Worm (Caenorhabditis elegans) whole organism, L1 larva: ENCODE results near the gene lsd-1.
A peak's percentile ranks its signal among the peaks of the same experiment; 100 is the strongest.

Experiments used
- C16A3.4 ChIP-seq: fragments of 150-350 bp; optimal IDR thresholded peaks from 2 replicates; lab custom pipeline; 2014; ENCODE audit warnings: missing biosample characterization, missing genetic modification characterization
- C34B4.2 ChIP-seq: sonication (generic microtip); optimal IDR thresholded peaks from 2 replicates; lab custom pipeline; 2017; ENCODE audit warnings: mild to moderate bottlenecking, missing genetic modification characterization, missing compliant biosample characterization
- F16B12.6 ChIP-seq: fragments of 150-350 bp; optimal IDR thresholded peaks from 2 replicates; lab custom pipeline; 2014; ENCODE audit warnings: missing biosample characterization, missing genetic modification characterization
- Y116A8C.19 ChIP-seq: sonication (generic microtip); optimal IDR thresholded peaks from 2 replicates; lab custom pipeline; 2016; ENCODE audit warnings: missing compliant biosample characterization, missing genetic modification characterization, borderline replicate concordance
- aha-1 ChIP-seq: fragments of 150-350 bp; optimal IDR thresholded peaks from 2 replicates; lab custom pipeline; 2014; ENCODE audit warnings: missing biosample characterization, missing genetic modification characterization
- alr-1 ChIP-seq: fragments of 200-800 bp; sonication (Bioruptor generic); optimal IDR thresholded peaks from 2 replicates; lab custom pipeline; 2018; ENCODE audit warnings: borderline replicate concordance, mild to moderate bottlenecking, missing genetic modification characterization, missing compliant biosample characterization
- ama-1 ChIP-seq: fragments of 150-350 bp; optimal IDR thresholded peaks from 2 replicates; lab custom pipeline; 2014
- blmp-1 ChIP-seq: fragments of 150-350 bp; optimal IDR thresholded peaks from 2 replicates; lab custom pipeline; 2014; ENCODE audit warnings: missing biosample characterization, missing genetic modification characterization
- ceh-63 ChIP-seq: fragments of 200-800 bp; sonication (Bioruptor generic); optimal IDR thresholded peaks from 2 replicates; lab custom pipeline; 2018; ENCODE audit warnings: mild to moderate bottlenecking, missing genetic modification characterization, missing compliant biosample characterization
- ceh-82 ChIP-seq, 3 experiments: fragments of 150-350 bp in 1 of 3; sonication (generic microtip) in 2 of 3; optimal IDR thresholded peaks; 2 replicates each; lab custom pipeline; 2014 to 2017; ENCODE audit warnings: missing biosample characterization in 3 of 3, missing genetic modification characterization in 3 of 3
- ceh-88 ChIP-seq: fragments of 200-800 bp; sonication (Bioruptor generic); IDR thresholded peaks from 2 replicates; pipeline ENCODE4 v1.3.6; 2022; ENCODE audit warnings: missing genetic modification characterization, missing compliant biosample characterization
- ces-1 ChIP-seq: fragments of 150-350 bp; optimal IDR thresholded peaks from 2 replicates; lab custom pipeline; 2014; ENCODE audit warnings: missing biosample characterization, missing genetic modification reagents, missing genetic modification characterization
- dpl-1 ChIP-seq, 3 experiments: fragments of 150-350 bp in 2 of 3; sonication (generic microtip) in 1 of 3; optimal IDR thresholded peaks; 2 replicates each; lab custom pipeline; 2014 to 2017; ENCODE audit warnings: missing biosample characterization in 3 of 3, missing genetic modification characterization in 3 of 3, missing genetic modification reagents in 3 of 3
- dsc-1 ChIP-seq: sonication (generic microtip); optimal IDR thresholded peaks from 2 replicates; lab custom pipeline; 2016; ENCODE audit warnings: mild to moderate bottlenecking, missing genetic modification characterization, missing compliant biosample characterization
- efl-1 ChIP-seq, 4 experiments: fragments of 150-350 bp; optimal IDR thresholded peaks in 3 of 4; peaks in 1 of 4; 1 replicate in 1 of 4; 2 replicates in 3 of 4; lab custom pipeline; 2014; ENCODE audit warnings: missing biosample characterization in 2 of 4, missing genetic modification characterization in 2 of 4, missing genetic modification reagents in 2 of 4
- efl-3 ChIP-seq: fragments of 200-800 bp; sonication (Bioruptor generic); optimal IDR thresholded peaks from 2 replicates; lab custom pipeline; 2018; ENCODE audit warnings: mild to moderate bottlenecking, missing genetic modification characterization, missing compliant biosample characterization
- elt-3 ChIP-seq, 6 experiments: fragments of 150-350 bp in 1 of 6; sonication (generic microtip); optimal IDR thresholded peaks; 2 replicates each; lab custom pipeline; 2017 to 2018; ENCODE audit warnings: missing biosample characterization in 6 of 6, missing genetic modification characterization in 6 of 6, inconsistent platforms in 1 of 6
- ets-5 ChIP-seq: fragments of 200-800 bp; sonication (Bioruptor generic); IDR thresholded peaks from 2 replicates; pipeline ENCODE4 v1.3.6; 2022; ENCODE audit warnings: missing genetic modification characterization, missing compliant biosample characterization
- fkh-10 ChIP-seq: sonication (generic microtip); optimal IDR thresholded peaks from 2 replicates; lab custom pipeline; 2017; ENCODE audit warnings: missing biosample characterization, missing genetic modification reagents, missing genetic modification characterization
- fos-1 ChIP-seq: fragments of 150-350 bp; optimal IDR thresholded peaks from 2 replicates; lab custom pipeline; 2014; ENCODE audit warnings: missing biosample characterization, missing genetic modification characterization
- grh-1 ChIP-seq: fragments of 200-800 bp; sonication (Bioruptor generic); IDR thresholded peaks from 2 replicates; pipeline ENCODE4 v1.3.6; 2022; ENCODE audit warnings: missing genetic modification reagents, missing genetic modification characterization, missing compliant biosample characterization
- hlh-4 ChIP-seq: sonication (generic microtip); optimal IDR thresholded peaks from 2 replicates; lab custom pipeline; 2016; ENCODE audit warnings: mild to moderate bottlenecking, missing genetic modification characterization, missing compliant biosample characterization
- hpl-2 ChIP-seq: fragments of 150-350 bp; optimal IDR thresholded peaks from 2 replicates; lab custom pipeline; 2014; ENCODE audit warnings: missing biosample characterization, missing genetic modification reagents, missing genetic modification characterization
- isw-1 ChIP-seq: fragments of 200-800 bp; sonication (Bioruptor generic); IDR thresholded peaks from 2 replicates; pipeline ENCODE4 v1.3.6; 2022; ENCODE audit warnings: missing genetic modification characterization, missing compliant biosample characterization
- jun-1 ChIP-seq: fragments of 150-350 bp; optimal IDR thresholded peaks from 2 replicates; lab custom pipeline; 2014; ENCODE audit warnings: missing biosample characterization, missing genetic modification reagents, missing genetic modification characterization
- lin-14 ChIP-seq: fragments of 200-800 bp; sonication (Bioruptor generic); optimal IDR thresholded peaks from 2 replicates; lab custom pipeline; 2018; ENCODE audit warnings: mild to moderate bottlenecking, missing genetic modification characterization, moderate library complexity, missing compliant biosample characterization
- lin-15B ChIP-seq: fragments of 150-350 bp; sonication (generic microtip); optimal IDR thresholded peaks from 3 replicates; lab custom pipeline; 2014; ENCODE audit warnings: missing biosample characterization, missing genetic modification characterization
- lin-35 ChIP-seq, 2 experiments: fragments of 150-350 bp; optimal IDR thresholded peaks; 2 replicates each; lab custom pipeline; 2014; ENCODE audit warnings: missing biosample characterization in 2 of 2, missing genetic modification characterization in 2 of 2, missing genetic modification reagents in 2 of 2
- lsy-2 ChIP-seq, 2 experiments: fragments of 150-350 bp; optimal IDR thresholded peaks; 2 replicates each; lab custom pipeline; 2014; ENCODE audit warnings: missing biosample characterization in 2 of 2, missing genetic modification characterization in 2 of 2
- mdl-1 ChIP-seq, 2 experiments: fragments of 150-350 bp; optimal IDR thresholded peaks; 2 replicates each; lab custom pipeline; 2014 to 2017; ENCODE audit warnings: missing biosample characterization in 2 of 2, missing genetic modification characterization in 2 of 2, inconsistent platforms in 1 of 2
- mef-2 ChIP-seq: fragments of 150-350 bp; optimal IDR thresholded peaks from 2 replicates; lab custom pipeline; 2014; ENCODE audit warnings: missing biosample characterization, missing genetic modification characterization
- mep-1 ChIP-seq: fragments of 150-350 bp; optimal IDR thresholded peaks from 2 replicates; lab custom pipeline; 2014; ENCODE audit warnings: missing biosample characterization, missing genetic modification characterization
- nhr-19 ChIP-seq: fragments of 200-800 bp; sonication (Bioruptor generic); conservative IDR thresholded peaks from 2 replicates; pipeline ENCODE4 v1.3.6; 2022; ENCODE audit warnings: missing genetic modification characterization, missing compliant biosample characterization
- nhr-20 ChIP-seq: sonication (generic microtip); optimal IDR thresholded peaks from 2 replicates; lab custom pipeline; 2016; ENCODE audit warnings: mild to moderate bottlenecking, missing genetic modification characterization, missing compliant biosample characterization
- nhr-47 ChIP-seq: sonication (generic microtip); optimal IDR thresholded peaks from 2 replicates; lab custom pipeline; 2016; ENCODE audit warnings: mild to moderate bottlenecking, missing genetic modification characterization, moderate library complexity, missing compliant biosample characterization
- nhr-71 ChIP-seq: sonication (generic microtip); optimal IDR thresholded peaks from 2 replicates; lab custom pipeline; 2016; ENCODE audit warnings: mild to moderate bottlenecking, missing genetic modification characterization, moderate library complexity, missing compliant biosample characterization
- nhr-77 ChIP-seq: fragments of 150-350 bp; optimal IDR thresholded peaks from 2 replicates; lab custom pipeline; 2014; ENCODE audit warnings: missing biosample characterization, missing genetic modification characterization
- nhr-84 ChIP-seq: sonication (generic microtip); optimal IDR thresholded peaks from 2 replicates; lab custom pipeline; 2017; ENCODE audit warnings: missing biosample characterization, missing genetic modification characterization
- nhr-90 ChIP-seq: sonication (generic microtip); optimal IDR thresholded peaks from 2 replicates; lab custom pipeline; 2016; ENCODE audit warnings: mild to moderate bottlenecking, missing genetic modification characterization, missing compliant biosample characterization; ENCODE audit not compliant: poor library complexity
- rnt-1 ChIP-seq: sonication (generic microtip); optimal IDR thresholded peaks from 2 replicates; lab custom pipeline; 2016; ENCODE audit warnings: mild to moderate bottlenecking, missing genetic modification characterization, moderate library complexity, missing compliant biosample characterization
- snu-23 ChIP-seq: sonication (generic microtip); optimal IDR thresholded peaks from 2 replicates; lab custom pipeline; 2016; ENCODE audit warnings: missing genetic modification characterization, missing compliant biosample characterization
- sox-4 ChIP-seq: sonication (generic microtip); optimal IDR thresholded peaks from 2 replicates; lab custom pipeline; 2016; ENCODE audit warnings: missing genetic modification characterization, missing compliant biosample characterization
- tbx-2 ChIP-seq: sonication (generic microtip); optimal IDR thresholded peaks from 2 replicates; lab custom pipeline; 2016; ENCODE audit warnings: missing genetic modification characterization, missing compliant biosample characterization
- unc-130 ChIP-seq: fragments of 150-350 bp; optimal IDR thresholded peaks from 2 replicates; lab custom pipeline; 2017; ENCODE audit warnings: missing biosample characterization, missing genetic modification characterization, inconsistent platforms
- unc-30 ChIP-seq: sonication (generic microtip); optimal IDR thresholded peaks from 2 replicates; lab custom pipeline; 2017; ENCODE audit warnings: missing biosample characterization, missing genetic modification characterization
- unc-62 ChIP-seq: fragments of 150-350 bp; optimal IDR thresholded peaks from 2 replicates; lab custom pipeline; 2014; ENCODE audit warnings: missing biosample characterization, missing genetic modification reagents, missing genetic modification characterization
- unc-86 ChIP-seq: sonication (generic microtip); optimal IDR thresholded peaks from 2 replicates; lab custom pipeline; 2016; ENCODE audit warnings: missing genetic modification characterization, missing compliant biosample characterization
- zag-1 ChIP-seq: fragments of 150-350 bp; optimal IDR thresholded peaks from 2 replicates; lab custom pipeline; 2014; ENCODE audit warnings: missing biosample characterization, missing genetic modification characterization
- zip-4 ChIP-seq: fragments of 200-800 bp; sonication (Bioruptor generic); optimal IDR thresholded peaks from 2 replicates; lab custom pipeline; 2018; ENCODE audit warnings: mild to moderate bottlenecking, missing genetic modification characterization, moderate library complexity, missing compliant biosample characterization
- ztf-11 ChIP-seq, 2 experiments: sonication (generic microtip); optimal IDR thresholded peaks; 2 replicates each; lab custom pipeline; 2016 to 2017; ENCODE audit warnings: missing genetic modification characterization in 2 of 2, missing biosample characterization in 1 of 2, missing compliant biosample characterization in 1 of 2
- ztf-4 ChIP-seq: fragments of 150-350 bp; optimal IDR thresholded peaks from 2 replicates; lab custom pipeline; 2014; ENCODE audit warnings: missing biosample characterization, missing genetic modification characterization

Gene lsd-1

ce11 chrX:11946788-11947463 is 1.7 kb upstream of the lsd-1 start, which contains the start of gene nfya-1:
nfya-1 (minus strand) TSS chrX:11946838.
- TF ChIP-seq C16A3.4 (peak; percentile 47), F16B12.6 (peak; percentile 91), isw-1 (no peak), unc-62 (GFP tag; lab: Kevin White, UChicago) (no peak), ces-1 (GFP tag; lab: Kevin White, UChicago) (no peak), dpl-1 (GFP tag; optimal IDR thresholded peaks at IDR 0.05; lab: Kevin White, UChicago) (peak in 2 of 3 experiments; percentile 9 to 31), snu-23 (peak; percentile 73), sox-4 (tag; lab: Kevin White, UChicago) (no peak), ztf-4 (no peak), mdl-1 (tag; optimal IDR thresholded peaks at IDR 0.05; lab: Kevin White, UChicago) (peak in 1 of 2 experiments; percentile 35), lin-15B (tag; lab: Kevin White, UChicago) (no peak), dsc-1 (tag; lab: Kevin White, UChicago) (peak; percentile 24), ztf-11 (tag; optimal IDR thresholded peaks at IDR 0.05; lab: Kevin White, UChicago) (no peak), blmp-1 (tag; lab: Kevin White, UChicago) (peak; percentile 73), hpl-2 (no peak), tbx-2 (tag; lab: Kevin White, UChicago) (peak; percentile 9), rnt-1 (tag; lab: Kevin White, UChicago) (peak; percentile 64), jun-1 (tag; lab: Kevin White, UChicago) (no peak), ama-1 (no peak), mep-1 (tag; lab: Kevin White, UChicago) (peak; percentile 84), zip-4 (GFP tag; lab: Kevin White, UChicago) (no peak), mef-2 (no peak), efl-1 (optimal IDR thresholded peaks at IDR 0.05; lab: Kevin White, UChicago) (peak; percentile 25 to 34), efl-1 (GFP tag; optimal IDR thresholded peaks at IDR 0.05 in 1 of 2; lab: Kevin White, UChicago) (peak in 1 of 2 experiments; percentile 90), fkh-10 (GFP tag; lab: Kevin White, UChicago) (no peak), lsy-2 (tag; optimal IDR thresholded peaks at IDR 0.05; lab: Kevin White, UChicago) (peak; percentile 33 to 68), lin-14 (GFP tag; lab: Kevin White, UChicago) (peak; percentile 75), ceh-63 (no peak), ets-5 (GFP tag; lab: Robert Waterston, UW) (no peak), nhr-84 (tag; lab: Kevin White, UChicago) (no peak), lin-35 (GFP tag; optimal IDR thresholded peaks at IDR 0.05; lab: Kevin White, UChicago) (peak; percentile 45 to 77), unc-130 (tag; lab: Kevin White, UChicago) (peak; percentile 63), efl-3 (GFP tag; lab: Kevin White, UChicago) (no peak), Y116A8C.19 (tag; lab: Kevin White, UChicago) (no peak), aha-1 (tag; lab: Kevin White, UChicago) (no peak), unc-30 (tag; lab: Kevin White, UChicago) (no peak), fos-1 (tag; lab: Kevin White, UChicago) (no peak), nhr-20 (tag; lab: Kevin White, UChicago) (peak; percentile 50), nhr-47 (peak; percentile 62), alr-1 (no peak), unc-86 (tag; lab: Kevin White, UChicago) (peak; percentile 33), nhr-71 (tag; lab: Kevin White, UChicago) (peak; percentile 45), nhr-77 (tag; lab: Kevin White, UChicago) (peak; percentile 2), hlh-4 (tag; lab: Kevin White, UChicago) (no peak), ceh-82 (tag; optimal IDR thresholded peaks at IDR 0.05; lab: Kevin White, UChicago) (peak in 2 of 3 experiments; percentile 23 to 79), zag-1 (tag; lab: Kevin White, UChicago) (no peak), C34B4.2 (tag; lab: Kevin White, UChicago) (no peak), elt-3 (tag; optimal IDR thresholded peaks at IDR 0.05; lab: Kevin White, UChicago) (peak in 1 of 6 experiments; percentile 64), nhr-90 (tag; lab: Kevin White, UChicago) (peak; percentile 37), ceh-88 (GFP tag; lab: Robert Waterston, UW) (no peak), nhr-19 (GFP tag; lab: Robert Waterston, UW) (peak; percentile 25; the same call in 1 of the 2 replicates), grh-1 (GFP tag; lab: Robert Waterston, UW) (no peak)
